Fruit fly (Drosophila melanogaster): ENCODE data around the gene Kaz1-ORFB.
A peak's percentile ranks its signal among the peaks of the same experiment; 100 is the strongest.

Gene Kaz1-ORFB

DNA sequence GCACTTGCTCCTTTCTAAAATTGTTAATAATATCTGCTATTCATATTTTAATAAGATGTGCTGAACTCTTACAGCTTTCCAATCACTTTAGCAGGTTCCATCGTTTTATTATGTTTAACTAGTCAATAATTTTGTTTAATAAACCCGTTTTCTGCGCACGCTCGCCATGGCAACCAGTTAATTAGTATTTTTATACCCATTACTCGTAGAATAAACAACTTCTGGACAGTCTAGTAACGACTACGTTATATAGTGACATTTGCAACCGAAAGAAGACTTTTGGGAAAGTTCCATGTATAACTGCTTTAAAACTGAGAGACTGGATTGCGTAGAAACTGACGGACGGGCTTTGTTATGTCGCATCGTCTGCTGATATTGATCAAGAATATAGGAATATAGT is 16.8 kb downstream of the Kaz1-ORFB start, which contains the start of gene CG34453:
Gene CG34453 (minus strand): TSS at position 101 of the 400 bp plus-strand sequence.
- TF ChIP-seq dmrt93B (GFP tag; optimal IDR thresholded peaks at IDR 0.05) = no peak
- no peak for TF ChIP-seq lola (GFP tag; optimal IDR thresholded peaks at IDR 0.05)
- no peak for TF ChIP-seq brk (GFP tag; optimal IDR thresholded peaks at IDR 0.05)
- no peak for TF ChIP-seq OdsH (GFP tag; optimal IDR thresholded peaks at IDR 0.05)
- no peak for TF ChIP-seq woc (GFP tag; optimal IDR thresholded peaks at IDR 0.05)
- no peak for TF ChIP-seq h (GFP tag; optimal IDR thresholded peaks at IDR 0.05)

DNA sequence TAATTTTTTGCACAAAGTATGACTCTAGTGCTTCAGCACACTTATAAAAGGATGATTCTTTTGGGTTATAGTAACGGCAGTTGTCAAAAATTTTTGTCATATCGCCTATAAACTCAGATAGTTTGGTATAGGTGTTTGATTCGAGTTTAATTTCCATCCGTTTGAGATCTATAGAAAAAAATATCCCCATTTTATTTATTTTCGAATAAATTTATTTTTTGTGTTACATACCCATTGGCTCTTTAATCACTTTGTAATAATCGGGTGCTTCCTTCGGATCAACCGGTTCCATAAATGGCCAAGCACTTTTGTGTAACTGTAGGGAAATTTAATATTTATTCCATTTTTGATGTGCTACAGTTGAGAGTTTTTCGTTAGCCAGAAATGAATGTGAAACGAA is 17.9 kb downstream of the Kaz1-ORFB start:
- TF ChIP-seq CG32264 (GFP tag; optimal IDR thresholded peaks at IDR 0.05) = no peak
- TF ChIP-seq br (GFP tag; optimal IDR thresholded peaks at IDR 0.05) = no peak
- no peak for TF ChIP-seq brk (GFP tag; optimal IDR thresholded peaks at IDR 0.05)

DNA sequence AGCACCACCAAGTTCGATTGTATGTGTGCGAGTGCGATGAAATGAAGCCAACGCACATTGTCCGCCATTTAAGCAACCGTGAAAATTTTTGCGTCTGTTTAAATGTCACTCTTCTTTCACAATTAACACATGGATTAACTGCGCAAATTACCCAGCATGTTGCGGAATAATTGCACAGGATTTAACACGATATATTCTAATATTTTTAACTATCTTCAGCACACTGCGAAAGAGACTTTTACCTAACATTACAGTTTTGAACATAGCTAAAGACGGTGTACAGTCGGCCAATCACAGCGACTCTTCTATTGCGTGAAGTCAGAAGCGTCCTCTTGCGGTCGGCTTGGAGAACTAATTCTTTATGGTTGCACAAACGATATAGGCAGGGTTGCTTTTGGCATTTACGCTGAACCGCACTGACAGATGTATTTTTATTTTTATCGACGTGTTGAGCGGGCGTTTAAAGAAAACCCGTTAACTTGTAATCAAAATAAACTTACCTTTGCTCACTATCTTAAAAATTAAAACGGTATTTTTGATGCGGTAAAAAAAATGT is 30.3 kb downstream of the Kaz1-ORFB start:
- TF ChIP-seq CrebA (GFP tag; optimal IDR thresholded peaks at IDR 0.05; ENCODE audit: borderline replicate concordance) = no peak
- TF ChIP-seq Hr78 (GFP tag; optimal IDR thresholded peaks at IDR 0.05) = no peak
- no peak for TF ChIP-seq GATAd (GFP tag; optimal IDR thresholded peaks at IDR 0.05)
- TF ChIP-seq Sp1 (GFP tag; optimal IDR thresholded peaks at IDR 0.05) = no peak
- peak; percentile 12 for TF ChIP-seq psq (GFP tag; optimal IDR thresholded peaks at IDR 0.05)
- peak; percentile 63 for TF ChIP-seq Vsx2 (GFP tag; optimal IDR thresholded peaks at IDR 0.05; ENCODE audit: partially characterized antibody)
- peak; percentile 27 for TF ChIP-seq OdsH (GFP tag; optimal IDR thresholded peaks at IDR 0.05)
- TF ChIP-seq Dfd (GFP tag; optimal IDR thresholded peaks at IDR 0.05) = no peak
- no peak for TF ChIP-seq usp (GFP tag; optimal IDR thresholded peaks at IDR 0.05)
- TF ChIP-seq Abd-B (GFP tag; optimal IDR thresholded peaks at IDR 0.05) = no peak
- TF ChIP-seq HLH106 (tag; optimal IDR thresholded peaks at IDR 0.05) = no peak
- TF ChIP-seq CG9705 (GFP tag; optimal IDR thresholded peaks at IDR 0.05) = peak; percentile 30
- peak; percentile 39 for TF ChIP-seq Hnf4 (GFP tag; optimal IDR thresholded peaks at IDR 0.05)
- peak; percentile 20 for TF ChIP-seq sv (GFP tag; optimal IDR thresholded peaks at IDR 0.05)
- no peak for TF ChIP-seq Rel (GFP tag; optimal IDR thresholded peaks at IDR 0.05)
- no peak for TF ChIP-seq Rel (tag; optimal IDR thresholded peaks at IDR 0.05)
- peak; percentile 9 for TF ChIP-seq CG32264 (GFP tag; optimal IDR thresholded peaks at IDR 0.05)
- no peak for TF ChIP-seq Jra (GFP tag; optimal IDR thresholded peaks at IDR 0.05)
- TF ChIP-seq lola (GFP tag; optimal IDR thresholded peaks at IDR 0.05) = no peak
- TF ChIP-seq Dif (GFP tag; optimal IDR thresholded peaks at IDR 0.05; ENCODE audit: partially characterized antibody) = peak; percentile 68
- TF ChIP-seq tai (GFP tag; optimal IDR thresholded peaks at IDR 0.05) = peak; percentile 42
- no peak for TF ChIP-seq jim (GFP tag; optimal IDR thresholded peaks at IDR 0.05)
- TF ChIP-seq dmrt93B (GFP tag; optimal IDR thresholded peaks at IDR 0.05) = no peak
- TF ChIP-seq dl (GFP tag; optimal IDR thresholded peaks at IDR 0.05; ENCODE audit: insufficient read depth in 1 of 2, partially characterized antibody in 2 of 2) = no peak
- no peak for TF ChIP-seq h (GFP tag; optimal IDR thresholded peaks at IDR 0.05)
- no peak for TF ChIP-seq foxo (GFP tag; optimal IDR thresholded peaks at IDR 0.05)
- TF ChIP-seq ey (GFP tag; optimal IDR thresholded peaks at IDR 0.05) = peak; percentile 11
- TF ChIP-seq Hr83 (GFP tag; optimal IDR thresholded peaks at IDR 0.05; ENCODE audit: poor library complexity, severe bottlenecking) = peak; percentile 57

DNA sequence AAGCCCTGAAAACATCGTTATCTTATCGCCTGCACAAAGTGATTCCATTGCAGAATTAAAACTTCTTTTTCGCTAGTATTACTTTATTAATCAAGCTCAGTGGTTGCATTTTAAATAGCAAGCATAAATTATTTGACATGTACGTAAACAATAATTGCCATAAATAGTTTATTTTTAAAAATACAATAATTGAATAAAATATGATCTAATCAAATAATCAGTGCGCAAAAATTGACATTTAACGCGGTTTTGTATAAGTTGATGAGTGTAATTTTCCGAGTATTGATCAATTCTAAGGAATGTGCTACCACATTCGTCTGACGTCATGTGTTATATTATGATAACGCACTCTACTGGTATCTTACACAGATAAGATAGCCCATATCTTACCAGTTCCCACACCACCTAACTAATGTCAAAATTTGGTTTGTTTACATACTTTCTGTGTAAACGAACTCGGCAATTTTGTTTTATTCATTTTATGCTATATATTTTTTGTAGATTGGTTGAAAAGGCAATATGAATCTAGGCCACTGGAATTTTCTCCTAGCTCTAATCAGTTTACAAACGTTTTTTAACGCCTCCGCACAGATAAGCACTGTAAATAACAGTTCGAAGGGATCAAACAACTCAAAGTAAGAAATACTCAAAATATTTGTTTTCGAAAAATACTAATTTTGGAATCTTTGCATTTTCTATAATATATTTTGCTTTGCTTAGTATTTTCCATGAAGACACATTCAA is 31.2 kb downstream of the Kaz1-ORFB start, which contains the start of gene mthl14:
Gene mthl14 (plus strand): TSS at position 10 of the 744 bp plus-strand sequence.
- no peak for TF ChIP-seq GATAd (GFP tag; optimal IDR thresholded peaks at IDR 0.05)
- no peak for TF ChIP-seq Hr78 (GFP tag; optimal IDR thresholded peaks at IDR 0.05)
- no peak for TF ChIP-seq brk (GFP tag; optimal IDR thresholded peaks at IDR 0.05)
- TF ChIP-seq sage (GFP tag; optimal IDR thresholded peaks at IDR 0.05) = no peak

Measured in whole organism, wandering third instar larva.